Fruit fly (Drosophila melanogaster): Measurements from ENCODE around the gene CG18823.

CG18823 gene

DNA sequence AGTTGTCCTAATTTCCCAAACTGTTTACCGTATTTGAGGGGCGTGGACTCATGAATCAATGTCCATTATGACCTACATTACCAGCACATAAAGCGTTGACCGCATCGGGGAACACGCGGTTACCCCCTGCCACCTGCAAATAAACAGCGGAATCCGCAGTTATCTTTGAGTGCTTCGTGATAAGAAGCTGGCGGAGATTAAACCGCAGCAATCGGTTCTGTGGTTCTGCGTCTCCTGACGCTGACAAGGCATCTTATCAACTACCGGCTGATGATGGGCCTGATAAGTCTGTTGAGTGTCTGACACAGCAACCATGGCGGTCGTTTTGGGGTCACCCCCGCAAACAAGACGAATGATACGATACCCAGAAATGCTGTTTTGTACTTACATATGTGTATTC lies 44.2 kb upstream of the CG18823 start (continued):
- TF ChIP-seq dati (GFP tag; IDR thresholded peaks at IDR 0.05): no peak
- TF ChIP-seq Hr78 (GFP tag; optimal IDR thresholded peaks at IDR 0.05): peak in 1 of 2 experiments; percentile 57
- TF ChIP-seq Oaz (GFP tag; IDR thresholded peaks at IDR 0.05): no peak
- TF ChIP-seq mld (GFP tag; IDR thresholded peaks at IDR 0.05; ENCODE audit: partially characterized antibody): no peak
- TF ChIP-seq CG18011 (GFP tag; optimal IDR thresholded peaks at IDR 0.05): no peak
- no peak for TF ChIP-seq CG7839 (tag; optimal IDR thresholded peaks at IDR 0.05)
- no peak for TF ChIP-seq inv (GFP tag; IDR thresholded peaks at IDR 0.05; ENCODE audit: partially characterized antibody)
- no peak for TF ChIP-seq CG14441 (GFP tag; IDR thresholded peaks at IDR 0.05)
- TF ChIP-seq CG9797 (GFP tag; optimal IDR thresholded peaks at IDR 0.05): no peak
- no peak for TF ChIP-seq CG17328 (GFP tag; IDR thresholded peaks at IDR 0.05)
- TF ChIP-seq CG3726 (GFP tag; IDR thresholded peaks at IDR 0.05): no peak
- TF ChIP-seq NC2α (GFP tag; optimal IDR thresholded peaks at IDR 0.05): no peak
- TF ChIP-seq Ets65A (GFP tag): no peak
- no peak for TF ChIP-seq CG30431 (GFP tag; optimal IDR thresholded peaks at IDR 0.05)
- no peak for TF ChIP-seq al (GFP tag; IDR thresholded peaks at IDR 0.05)
- TF ChIP-seq CG6765 (GFP tag; optimal IDR thresholded peaks at IDR 0.05): no peak
- TF ChIP-seq mirr (GFP tag; optimal IDR thresholded peaks at IDR 0.05): peak; percentile 64
- TF ChIP-seq ind (GFP tag; optimal IDR thresholded peaks at IDR 0.05): no peak
- TF ChIP-seq bcd (GFP tag; optimal IDR thresholded peaks at IDR 0.05): no peak
- no peak for TF ChIP-seq Gug (GFP tag; IDR thresholded peaks at IDR 0.05)
- TF ChIP-seq Dll (GFP tag; IDR thresholded peaks at IDR 0.05; ENCODE audit: partially characterized antibody): no peak
- TF ChIP-seq CG6854 (GFP tag; optimal IDR thresholded peaks at IDR 0.05): no peak
- no peak for TF ChIP-seq gem (tag; optimal IDR thresholded peaks at IDR 0.05)
- peak; percentile 31; the same call in 1 of the 2 replicates for TF ChIP-seq Adf1 (GFP tag; IDR thresholded peaks at IDR 0.05)
- no peak for TF ChIP-seq Elba2 (GFP tag; optimal IDR thresholded peaks at IDR 0.05)
- TF ChIP-seq CG17829 (tag; optimal IDR thresholded peaks at IDR 0.05): no peak
- no peak for TF ChIP-seq unpg (GFP tag; optimal IDR thresholded peaks at IDR 0.05)
- TF ChIP-seq corto (GFP tag; optimal IDR thresholded peaks at IDR 0.05): no peak
- no peak for TF ChIP-seq CG17802 (tag; optimal IDR thresholded peaks at IDR 0.05)
- TF ChIP-seq Asciz (GFP tag; optimal IDR thresholded peaks at IDR 0.05): no peak
- TF ChIP-seq sd (tag; optimal IDR thresholded peaks at IDR 0.05): peak; percentile 84
- TF ChIP-seq gfzf (GFP tag; optimal IDR thresholded peaks at IDR 0.05): no peak
- no peak for TF ChIP-seq esg (GFP tag; conservative IDR thresholded peaks at IDR 0.05)
- no peak for TF ChIP-seq CG4360 (GFP tag; IDR thresholded peaks at IDR 0.05)
- TF ChIP-seq tap (tag; optimal IDR thresholded peaks at IDR 0.05): no peak
- peak; percentile 68 for TF ChIP-seq ERR (GFP tag; optimal IDR thresholded peaks at IDR 0.05)
- TF ChIP-seq TFAM (GFP tag; optimal IDR thresholded peaks at IDR 0.05): no peak
- no peak for TF ChIP-seq CG6175 (GFP tag; IDR thresholded peaks at IDR 0.05)
- no peak for TF ChIP-seq Dbx (GFP tag; IDR thresholded peaks at IDR 0.05)
- no peak for TF ChIP-seq ems (GFP tag; optimal IDR thresholded peaks at IDR 0.05)
- no peak for TF ChIP-seq CrebB (tag; optimal IDR thresholded peaks at IDR 0.05)
- no peak for TF ChIP-seq CG10267 (tag; optimal IDR thresholded peaks at IDR 0.05)
- TF ChIP-seq ssp (GFP tag; IDR thresholded peaks at IDR 0.05): no peak
- no peak for TF ChIP-seq emc (GFP tag; optimal IDR thresholded peaks at IDR 0.05)
- no peak for TF ChIP-seq CkIIα-i1 (GFP tag; IDR thresholded peaks at IDR 0.05)
- no peak for TF ChIP-seq D (optimal IDR thresholded peaks at IDR 0.05)
- no peak for TF ChIP-seq D (GFP tag; optimal IDR thresholded peaks at IDR 0.05)
- TF ChIP-seq Sry-δ (GFP tag; optimal IDR thresholded peaks at IDR 0.05): no peak
- peak; percentile 82 for TF ChIP-seq CG7987 (GFP tag; optimal IDR thresholded peaks at IDR 0.05)
- no peak for TF ChIP-seq CG18764 (GFP tag; optimal IDR thresholded peaks at IDR 0.05)
- TF ChIP-seq Kr (GFP tag; optimal IDR thresholded peaks at IDR 0.05): no peak
- TF ChIP-seq CG4424 (GFP tag; optimal IDR thresholded peaks at IDR 0.05): no peak
